Fruit fly (Drosophila melanogaster): ENCODE results near the gene Hers.

dm6 chrX:19845557-19846072 is 20.3 kb upstream of the Hers start:
- no peak for TF ChIP-seq Myc (optimal IDR thresholded peaks at IDR 0.05)
- TF ChIP-seq h (optimal IDR thresholded peaks at IDR 0.05) = no peak
